Fruit fly (Drosophila melanogaster) whole organism, adult: ENCODE data around the gene CG32488.

ENCODE experiments used
- CG11617 ChIP-seq: fragments of 200-800 bp; sonication (Bioruptor generic); optimal IDR thresholded peaks from 2 replicates; lab custom pipeline; 2017; ENCODE audit warnings: mild to moderate bottlenecking, missing biosample characterization, missing genetic modification reagents, missing genetic modification characterization
- CG12768 ChIP-seq: fragments of 200-800 bp; sonication (Bioruptor generic); optimal IDR thresholded peaks from 2 replicates; lab custom pipeline; 2017; ENCODE audit warnings: missing biosample characterization, missing genetic modification characterization, mild to moderate bottlenecking, moderate library complexity, missing genetic modification reagents
- CG1620 ChIP-seq: fragments of 200-800 bp; sonication (Bioruptor generic); optimal IDR thresholded peaks from 2 replicates; lab custom pipeline; 2016; ENCODE audit warnings: missing biosample characterization, missing genetic modification characterization
- CG33017 ChIP-seq: fragments of 200-800 bp; sonication (Bioruptor generic); optimal IDR thresholded peaks from 2 replicates; lab custom pipeline; 2018; ENCODE audit warnings: missing biosample characterization, mild to moderate bottlenecking, missing genetic modification characterization, moderate library complexity
- CG5204 ChIP-seq: fragments of 200-800 bp; sonication (Bioruptor generic); optimal IDR thresholded peaks from 2 replicates; lab custom pipeline; 2016; ENCODE audit warnings: missing biosample characterization, missing genetic modification characterization
- CG7045 ChIP-seq: fragments of 200-800 bp; sonication (Bioruptor generic); optimal IDR thresholded peaks from 2 replicates; lab custom pipeline; 2017; ENCODE audit warnings: missing biosample characterization, mild to moderate bottlenecking, missing genetic modification characterization
- CG7101 ChIP-seq: fragments of 200-800 bp; sonication (Bioruptor generic); optimal IDR thresholded peaks from 2 replicates; lab custom pipeline; 2018; ENCODE audit warnings: missing biosample characterization, mild to moderate bottlenecking, missing genetic modification characterization, moderate library complexity
- Clk ChIP-seq: fragments of 200-800 bp; sonication (Bioruptor generic); optimal IDR thresholded peaks from 2 replicates; lab custom pipeline; 2017; ENCODE audit warnings: missing biosample characterization, missing genetic modification characterization
- Crg-1 ChIP-seq: fragments of 200-800 bp; sonication (Bioruptor generic); optimal IDR thresholded peaks from 2 replicates; lab custom pipeline; 2016; ENCODE audit warnings: missing biosample characterization, missing genetic modification characterization
- Hr96 ChIP-seq: fragments of 200-800 bp; sonication (Bioruptor generic); optimal IDR thresholded peaks from 2 replicates; lab custom pipeline; 2016; ENCODE audit warnings: missing biosample characterization, missing genetic modification characterization
- Mnt ChIP-seq: fragments of 200-800 bp; sonication (Bioruptor generic); optimal IDR thresholded peaks from 2 replicates; lab custom pipeline; 2016; ENCODE audit warnings: missing biosample characterization, mild to moderate bottlenecking, missing genetic modification characterization
- bab1 ChIP-seq: fragments of 200-800 bp; sonication (Bioruptor generic); optimal IDR thresholded peaks from 3 replicates; lab custom pipeline; 2019; ENCODE audit warnings: missing biosample characterization, mild to moderate bottlenecking, missing genetic modification characterization, moderate library complexity
- cic ChIP-seq: fragments of 200-800 bp; sonication (Bioruptor generic); optimal IDR thresholded peaks from 2 replicates; lab custom pipeline; 2017; ENCODE audit warnings: missing biosample characterization, mild to moderate bottlenecking, missing genetic modification characterization, moderate library complexity
- cnc ChIP-seq, 2 experiments: fragments of >200 bp; optimal IDR thresholded peaks; 2 replicates each; lab custom pipeline; 2017
- kay ChIP-seq: fragments of 200-800 bp; sonication (Bioruptor generic); peaks from one replicate; lab custom pipeline; 2016; ENCODE audit warnings: missing biosample characterization, missing genetic modification characterization, borderline replicate concordance
- ovo ChIP-seq: fragments of 200-800 bp; sonication (Bioruptor generic); optimal IDR thresholded peaks from 2 replicates; lab custom pipeline; 2016; ENCODE audit warnings: missing biosample characterization, missing genetic modification characterization
- pad ChIP-seq: fragments of 200-800 bp; sonication (Bioruptor generic); optimal IDR thresholded peaks from 3 replicates; lab custom pipeline; 2017; ENCODE audit warnings: missing biosample characterization, missing genetic modification characterization, mild to moderate bottlenecking, moderate library complexity, missing genetic modification reagents
- tj ChIP-seq: fragments of 200-800 bp; sonication (Bioruptor generic); optimal IDR thresholded peaks from 3 replicates; lab custom pipeline; 2017; ENCODE audit warnings: missing biosample characterization, mild to moderate bottlenecking, missing genetic modification characterization, moderate library complexity
- toe ChIP-seq: fragments of 200-800 bp; sonication (Bioruptor generic); optimal IDR thresholded peaks from 2 replicates; lab custom pipeline; 2016; ENCODE audit warnings: missing biosample characterization, missing genetic modification characterization

Gene CG32488

DNA sequence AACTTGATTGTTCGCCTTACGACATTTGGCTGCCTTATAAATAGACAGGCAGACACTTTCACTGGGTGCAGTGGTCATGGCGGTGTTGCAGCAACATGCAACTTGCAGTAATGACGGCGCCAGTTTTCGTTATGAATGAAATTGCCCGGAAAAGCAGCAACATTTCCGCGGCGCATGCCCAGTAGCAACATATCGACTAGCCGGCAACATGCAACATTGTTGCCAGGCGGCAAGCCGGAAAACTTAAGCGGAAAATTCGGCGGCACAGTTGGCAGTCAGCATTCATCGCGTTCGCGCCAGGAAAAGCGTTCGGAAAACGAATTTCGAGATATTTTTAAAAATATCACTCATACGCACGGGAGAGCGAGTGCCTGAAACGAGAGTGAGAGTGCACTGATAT is 14.4 kb downstream of the CG32488 start, which contains the start of gene FMRFaR:
FMRFaR (plus strand) TSS at position 272 of the 400 bp plus-strand sequence.
- TF ChIP-seq tj (no peak), Mnt (GFP tag; lab: Kevin White, UChicago) (no peak), kay (GFP tag; lab: Kevin White, UChicago) (no peak), Hr96 (GFP tag; lab: Kevin White, UChicago) (no peak), cnc (optimal IDR thresholded peaks at IDR 0.05; lab: Kevin White, UChicago) (no peak), Clk (GFP tag; lab: Kevin White, UChicago) (no peak), toe (GFP tag; lab: Kevin White, UChicago) (no peak), pad (no peak), CG7045 (GFP tag; lab: Kevin White, UChicago) (no peak), bab1 (GFP tag; lab: Kevin White, UChicago) (no peak), CG7101 (no peak)

DNA sequence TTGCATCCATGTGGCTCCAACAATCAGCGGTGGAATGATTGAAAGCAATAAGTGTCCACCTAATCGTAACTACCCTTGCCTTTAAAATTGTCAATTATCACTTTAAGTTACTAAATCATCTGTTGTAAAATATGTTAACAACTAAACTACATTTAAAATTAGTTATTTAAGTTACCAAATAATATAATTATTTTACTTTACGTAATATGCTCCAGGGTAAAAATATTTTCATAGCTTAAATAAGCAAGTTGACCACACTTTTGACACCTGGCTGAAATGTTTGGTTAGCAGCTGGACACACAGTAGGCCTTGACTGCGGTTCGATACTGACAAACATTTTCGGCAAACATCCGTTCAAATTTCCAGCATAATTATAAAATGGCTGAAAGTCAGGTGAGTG is 21.0 kb downstream of the CG32488 start, which contains the start of gene CG2113:
CG2113 (plus strand) TSS at position 301 of the 400 bp plus-strand sequence.
- TF ChIP-seq pad: no peak
- no peak for TF ChIP-seq CG7045 (GFP tag; lab: Kevin White, UChicago)
- no peak for TF ChIP-seq Mnt (GFP tag; lab: Kevin White, UChicago)
- no peak for TF ChIP-seq kay (GFP tag; lab: Kevin White, UChicago)
- no peak for TF ChIP-seq bab1 (GFP tag; lab: Kevin White, UChicago)
- TF ChIP-seq CG12768 (GFP tag; lab: Kevin White, UChicago): no peak
- no peak for TF ChIP-seq toe (GFP tag; lab: Kevin White, UChicago)
- no peak for TF ChIP-seq CG1620 (GFP tag; lab: Kevin White, UChicago)
- no peak for TF ChIP-seq CG33017
- no peak for TF ChIP-seq tj
- no peak for TF ChIP-seq CG11617 (GFP tag; lab: Kevin White, UChicago)
- TF ChIP-seq CG5204 (GFP tag; lab: Kevin White, UChicago): no peak
- no peak for TF ChIP-seq Crg-1
- TF ChIP-seq cic (GFP tag; lab: Kevin White, UChicago): no peak
- no peak for TF ChIP-seq Clk (GFP tag; lab: Kevin White, UChicago)

dm6 chr3L:2987749-2988148 is 28.1 kb downstream of the CG32488 start:
- TF ChIP-seq tj (no peak), CG1620 (GFP tag; lab: Kevin White, UChicago) (no peak), CG11617 (GFP tag; lab: Kevin White, UChicago) (no peak), Mnt (GFP tag; lab: Kevin White, UChicago) (no peak), cnc (optimal IDR thresholded peaks at IDR 0.05; lab: Kevin White, UChicago) (no peak), CG33017 (no peak)

dm6 chr3L:2986302-2986701 is 29.6 kb downstream of the CG32488 start:
- TF ChIP-seq bab1 (GFP tag; lab: Kevin White, UChicago): no peak
- TF ChIP-seq cnc (optimal IDR thresholded peaks at IDR 0.05; lab: Kevin White, UChicago): no peak
- TF ChIP-seq cic (GFP tag; lab: Kevin White, UChicago): no peak
- TF ChIP-seq ovo (GFP tag; lab: Kevin White, UChicago): no peak
- TF ChIP-seq Mnt (GFP tag; lab: Kevin White, UChicago): no peak
- no peak for TF ChIP-seq CG5204 (GFP tag; lab: Kevin White, UChicago)
- TF ChIP-seq Hr96 (GFP tag; lab: Kevin White, UChicago): no peak
- TF ChIP-seq tj: no peak
- TF ChIP-seq CG7101: no peak
- no peak for TF ChIP-seq Clk (GFP tag; lab: Kevin White, UChicago)

- TF ChIP-seq CG7101 (no peak), bab1 (GFP tag; lab: Kevin White, UChicago) (peak; percentile 59), toe (GFP tag; lab: Kevin White, UChicago) (peak; percentile 23), kay (GFP tag; lab: Kevin White, UChicago) (peak; percentile 68), CG12768 (GFP tag; lab: Kevin White, UChicago) (peak; percentile 84), Hr96 (GFP tag; lab: Kevin White, UChicago) (no peak)
Observed at dm6 chr3L:2980856-2981255, 35.0 kb downstream of the CG32488 start, which contains the start of gene CPT2. TSS of gene CPT2 (plus strand) at chr3L:2981022.
